Fruit fly (Drosophila melanogaster) Kc167 (cell line): ENCODE measurements around the gene CG42269.

Source experiments
- Myc ChIP-seq: fragments of >200 bp; optimal IDR thresholded peaks from 2 replicates; lab custom pipeline; 2017; ENCODE audit warnings: missing external identifiers
- h ChIP-seq: fragments of >200 bp; optimal IDR thresholded peaks from 3 replicates; lab custom pipeline; 2018; ENCODE audit warnings: missing external identifiers
- psq ChIP-seq: fragments of >200 bp; optimal IDR thresholded peaks from 2 replicates; lab custom pipeline; 2017; ENCODE audit warnings: missing external identifiers
- ttk ChIP-seq: sonication (Bioruptor generic); optimal IDR thresholded peaks from 2 replicates; lab custom pipeline; 2017; ENCODE audit warnings: missing external identifiers

dm6 chr3L:6071454-6072189 is 5.5 kb downstream of the CG42269 start, which contains the start of gene CG6602:
- TF ChIP-seq Myc (lab: Kevin White, UChicago) (no peak), ttk (lab: Kevin White, UChicago) (no peak), h (lab: Kevin White, UChicago) (no peak), psq (no peak)
